Fruit fly (Drosophila melanogaster) whole organism, adult: ENCODE results near the gene fy.

Experiments
- CG11617 ChIP-seq: fragments of 200-800 bp; sonication (Bioruptor generic); optimal IDR thresholded peaks from 2 replicates; lab custom pipeline; 2017; ENCODE audit warnings: mild to moderate bottlenecking, missing biosample characterization, missing genetic modification reagents, missing genetic modification characterization
- CG5204 ChIP-seq: fragments of 200-800 bp; sonication (Bioruptor generic); optimal IDR thresholded peaks from 2 replicates; lab custom pipeline; 2016; ENCODE audit warnings: missing biosample characterization, missing genetic modification characterization
- CG7045 ChIP-seq: fragments of 200-800 bp; sonication (Bioruptor generic); optimal IDR thresholded peaks from 2 replicates; lab custom pipeline; 2017; ENCODE audit warnings: missing biosample characterization, mild to moderate bottlenecking, missing genetic modification characterization
- CG7101 ChIP-seq: fragments of 200-800 bp; sonication (Bioruptor generic); optimal IDR thresholded peaks from 2 replicates; lab custom pipeline; 2018; ENCODE audit warnings: missing biosample characterization, mild to moderate bottlenecking, missing genetic modification characterization, moderate library complexity
- Clk ChIP-seq: fragments of 200-800 bp; sonication (Bioruptor generic); optimal IDR thresholded peaks from 2 replicates; lab custom pipeline; 2017; ENCODE audit warnings: missing biosample characterization, missing genetic modification characterization
- Crg-1 ChIP-seq: fragments of 200-800 bp; sonication (Bioruptor generic); optimal IDR thresholded peaks from 2 replicates; lab custom pipeline; 2016; ENCODE audit warnings: missing biosample characterization, missing genetic modification characterization
- Hr96 ChIP-seq: fragments of 200-800 bp; sonication (Bioruptor generic); optimal IDR thresholded peaks from 2 replicates; lab custom pipeline; 2016; ENCODE audit warnings: missing biosample characterization, missing genetic modification characterization
- bab1 ChIP-seq: fragments of 200-800 bp; sonication (Bioruptor generic); optimal IDR thresholded peaks from 3 replicates; lab custom pipeline; 2019; ENCODE audit warnings: missing biosample characterization, mild to moderate bottlenecking, missing genetic modification characterization, moderate library complexity
- cic ChIP-seq: fragments of 200-800 bp; sonication (Bioruptor generic); optimal IDR thresholded peaks from 2 replicates; lab custom pipeline; 2017; ENCODE audit warnings: missing biosample characterization, mild to moderate bottlenecking, missing genetic modification characterization, moderate library complexity
- kay ChIP-seq: fragments of 200-800 bp; sonication (Bioruptor generic); peaks from one replicate; lab custom pipeline; 2016; ENCODE audit warnings: missing biosample characterization, missing genetic modification characterization, borderline replicate concordance
- pad ChIP-seq: fragments of 200-800 bp; sonication (Bioruptor generic); optimal IDR thresholded peaks from 3 replicates; lab custom pipeline; 2017; ENCODE audit warnings: missing biosample characterization, missing genetic modification characterization, mild to moderate bottlenecking, moderate library complexity, missing genetic modification reagents
- tj ChIP-seq: fragments of 200-800 bp; sonication (Bioruptor generic); optimal IDR thresholded peaks from 3 replicates; lab custom pipeline; 2017; ENCODE audit warnings: missing biosample characterization, mild to moderate bottlenecking, missing genetic modification characterization, moderate library complexity
- toe ChIP-seq: fragments of 200-800 bp; sonication (Bioruptor generic); optimal IDR thresholded peaks from 2 replicates; lab custom pipeline; 2016; ENCODE audit warnings: missing biosample characterization, missing genetic modification characterization

dm6 chr2L:8438052-8438451 is 35.0 kb upstream of the fy start, which contains the start of gene mus201:
- no peak for TF ChIP-seq Clk (GFP tag; lab: Kevin White, UChicago)
- TF ChIP-seq Hr96 (GFP tag; lab: Kevin White, UChicago) = no peak
- TF ChIP-seq cic (GFP tag; lab: Kevin White, UChicago) = no peak
- no peak for TF ChIP-seq toe (GFP tag; lab: Kevin White, UChicago)
- TF ChIP-seq CG5204 (GFP tag; lab: Kevin White, UChicago) = no peak
- TF ChIP-seq pad (GFP tag; lab: Kevin White, UChicago) = peak; percentile 10
- TF ChIP-seq bab1 (GFP tag; lab: Kevin White, UChicago) = peak; percentile 31
- no peak for TF ChIP-seq CG7101 (tag; lab: Kevin White, UChicago)
- TF ChIP-seq kay (GFP tag; lab: Kevin White, UChicago) = peak; percentile 94
- no peak for TF ChIP-seq Crg-1 (GFP tag; lab: Kevin White, UChicago)
- TF ChIP-seq CG11617 = no peak
- TF ChIP-seq tj (GFP tag; lab: Kevin White, UChicago) = no peak
- no peak for TF ChIP-seq CG7045
